Worm (Caenorhabditis elegans): ENCODE results near the gene T19H12.6.

- no peak for TF ChIP-seq lir-3 (tag; optimal IDR thresholded peaks at IDR 0.05; ENCODE audit: poor library complexity)
- TF ChIP-seq elt-2 (tag; optimal IDR thresholded peaks at IDR 0.05) = no peak
- TF ChIP-seq mdl-1 (tag; optimal IDR thresholded peaks at IDR 0.05) = no peak
- TF ChIP-seq irx-1 (tag; optimal IDR thresholded peaks at IDR 0.05) = no peak
- no peak for TF ChIP-seq ceh-90 (tag; optimal IDR thresholded peaks at IDR 0.05)
- no peak for TF ChIP-seq ztf-11 (tag; optimal IDR thresholded peaks at IDR 0.05)
- no peak for TF ChIP-seq ceh-63 (GFP tag; optimal IDR thresholded peaks at IDR 0.05)
- TF ChIP-seq pqm-1 (tag; optimal IDR thresholded peaks at IDR 0.05) = no peak
- no peak for TF ChIP-seq mef-2 (tag; optimal IDR thresholded peaks at IDR 0.05)
- no peak for TF ChIP-seq hpl-2 (GFP tag; optimal IDR thresholded peaks at IDR 0.05)
These were observed 5.5 kb downstream of the T19H12.6 start, which contains the start of gene srd-33 for ce11 chrV:4871992-4872391.
